Worm (Caenorhabditis elegans): ENCODE results near the gene ztf-16.

Gene ztf-16

DNA sequence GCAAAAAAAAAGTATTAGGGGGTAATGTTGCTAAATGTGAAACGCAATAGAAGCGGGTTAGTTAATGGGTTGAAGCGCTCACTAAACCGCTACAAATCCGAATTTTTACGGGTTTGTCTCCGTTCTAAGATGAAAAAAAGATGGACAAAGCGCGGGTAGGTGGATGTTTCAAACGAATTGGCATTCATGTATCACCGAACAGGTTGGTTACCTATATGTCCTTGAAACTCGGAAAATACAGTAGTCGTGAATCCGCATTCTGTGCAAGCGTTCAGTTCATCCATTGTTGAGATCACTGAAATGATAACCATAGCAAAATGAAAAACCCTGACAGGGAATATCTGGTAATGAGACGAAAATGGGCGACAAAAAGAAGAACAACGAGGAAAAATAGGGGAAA lies at the start of gene ztf-16:
ztf-16 (minus strand) TSS at position 299 of the 400 bp plus-strand sequence.
- TF ChIP-seq lsy-2 (tag; optimal IDR thresholded peaks at IDR 0.05): no peak
- peak; percentile 68 for TF ChIP-seq nhr-85 (tag)
- peak; percentile 18 for TF ChIP-seq mep-1 (tag; optimal IDR thresholded peaks at IDR 0.05)
- peak; percentile 9 for TF ChIP-seq blmp-1 (tag; optimal IDR thresholded peaks at IDR 0.05)
- no peak for TF ChIP-seq unc-98 (GFP tag; IDR thresholded peaks at IDR 0.05)

DNA sequence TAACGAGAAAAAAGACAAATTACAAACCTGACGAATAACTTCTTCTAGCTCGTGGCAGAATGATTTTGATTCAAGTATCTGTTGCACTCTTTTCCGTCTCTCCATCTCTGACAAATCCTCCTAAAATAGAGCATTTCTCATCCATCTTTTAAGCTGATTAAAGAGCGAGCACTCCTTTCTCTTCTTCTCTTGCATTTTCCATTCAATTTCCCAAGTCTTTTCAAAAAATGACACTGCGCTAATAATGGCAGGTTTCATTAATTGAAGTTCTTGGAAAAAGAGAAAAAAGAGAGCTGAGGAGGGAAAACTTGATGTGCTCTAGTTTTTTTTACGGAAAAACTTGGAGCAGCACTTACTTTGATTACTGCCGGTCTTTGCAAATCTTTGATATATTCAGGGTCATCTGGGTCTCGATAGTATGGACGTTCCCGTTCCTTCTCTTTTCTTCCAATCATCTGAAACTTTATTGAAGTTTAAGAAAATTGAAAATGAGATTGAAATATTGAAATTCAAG lies 48.3 kb upstream of the ztf-16 start, which contains the start of gene add-1:
add-1 (minus strand) TSS at position 464 of the 514 bp plus-strand sequence.
- TF ChIP-seq zip-4 (GFP tag; optimal IDR thresholded peaks at IDR 0.05) (no peak), fkh-4 (tag; optimal IDR thresholded peaks at IDR 0.05; ENCODE audit: borderline replicate concordance) (no peak), nhr-47 (tag; optimal IDR thresholded peaks at IDR 0.05) (peak; percentile 48), mep-1 (tag; optimal IDR thresholded peaks at IDR 0.05) (no peak), ceh-8 (GFP tag; optimal IDR thresholded peaks at IDR 0.05) (peak; percentile 33), fos-1 (tag; optimal IDR thresholded peaks at IDR 0.05) (peak; percentile 24), nhr-20 (tag; optimal IDR thresholded peaks at IDR 0.05) (no peak), dsc-1 (tag; optimal IDR thresholded peaks at IDR 0.05) (peak; percentile 73), nhr-71 (tag; optimal IDR thresholded peaks at IDR 0.05) (peak; percentile 41), lin-13 (GFP tag; optimal IDR thresholded peaks at IDR 0.05) (no peak), fkh-8 (tag; optimal IDR thresholded peaks at IDR 0.05) (peak; percentile 5), lin-14 (GFP tag; optimal IDR thresholded peaks at IDR 0.05) (peak; percentile 70), ceh-82 (tag; optimal IDR thresholded peaks at IDR 0.05) (peak in 1 of 3 experiments; percentile 6), unc-86 (tag; optimal IDR thresholded peaks at IDR 0.05) (peak; percentile 62)

DNA sequence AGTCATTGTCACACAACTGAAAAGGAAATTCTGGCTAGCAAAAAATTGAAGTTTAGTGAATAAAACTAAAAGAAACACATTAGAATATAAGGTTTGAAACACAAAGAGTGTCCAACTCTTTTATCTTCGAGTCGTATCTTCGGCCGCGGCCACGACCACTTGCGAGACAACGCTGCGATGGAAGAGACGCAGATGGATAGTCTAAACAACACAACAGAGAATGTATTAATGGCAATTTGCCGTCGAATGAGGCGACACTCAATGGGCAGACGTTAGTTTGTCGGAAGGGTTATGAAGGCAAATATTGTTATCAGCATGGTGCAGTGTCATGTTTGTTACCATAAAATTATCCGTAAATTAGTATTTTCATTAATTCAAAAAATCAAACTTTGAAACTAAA lies 41.7 kb upstream of the ztf-16 start, which contains the start of gene F39C12.1:
F39C12.1 (minus strand) TSS at position 136 of the 400 bp plus-strand sequence.
- TF ChIP-seq snu-23 (GFP tag; optimal IDR thresholded peaks at IDR 0.05): peak; percentile 60
- no peak for TF ChIP-seq ztf-11 (tag; optimal IDR thresholded peaks at IDR 0.05)
- peak; percentile 79 for TF ChIP-seq rnt-1 (tag; optimal IDR thresholded peaks at IDR 0.05)
- peak; percentile 46 for TF ChIP-seq lir-3 (tag; optimal IDR thresholded peaks at IDR 0.05; ENCODE audit: poor library complexity)
- no peak for TF ChIP-seq snpc-4 (tag; optimal IDR thresholded peaks at IDR 0.05)
- no peak for TF ChIP-seq egl-27 (tag; optimal IDR thresholded peaks at IDR 0.05)
- TF ChIP-seq nhr-84 (tag; optimal IDR thresholded peaks at IDR 0.05): no peak
- peak; percentile 94 for TF ChIP-seq pag-3 (tag; optimal IDR thresholded peaks at IDR 0.05; ENCODE audit: borderline replicate concordance, insufficient read depth)
- TF ChIP-seq pqm-1 (tag; optimal IDR thresholded peaks at IDR 0.05): no peak
- TF ChIP-seq aly-2 (tag; optimal IDR thresholded peaks at IDR 0.05): no peak
- peak; percentile 27 for TF ChIP-seq nhr-85 (tag)
- TF ChIP-seq ceh-90 (tag; optimal IDR thresholded peaks at IDR 0.05): peak; percentile 33
- TF ChIP-seq aha-1 (tag; optimal IDR thresholded peaks at IDR 0.05): no peak
- TF ChIP-seq elt-2 (tag; optimal IDR thresholded peaks at IDR 0.05): peak; percentile 55
- no peak for TF ChIP-seq hlh-17 (GFP tag; optimal IDR thresholded peaks at IDR 0.05; ENCODE audit: borderline replicate concordance)
- no peak for TF ChIP-seq lin-39 (tag; optimal IDR thresholded peaks at IDR 0.05)
- TF ChIP-seq mab-9 (GFP tag; IDR thresholded peaks at IDR 0.05): no peak
- TF ChIP-seq ceh-63 (GFP tag; optimal IDR thresholded peaks at IDR 0.05): no peak
- no peak for TF ChIP-seq irx-1 (tag; optimal IDR thresholded peaks at IDR 0.05)
- no peak for TF ChIP-seq ces-1 (GFP tag; optimal IDR thresholded peaks at IDR 0.05)
- no peak for TF ChIP-seq egl-13 (tag; optimal IDR thresholded peaks at IDR 0.05)
- no peak for TF ChIP-seq mep-1 (tag; optimal IDR thresholded peaks at IDR 0.05)
- TF ChIP-seq nhr-12 (tag; optimal IDR thresholded peaks at IDR 0.05): no peak
- TF ChIP-seq sptf-1 (tag; optimal IDR thresholded peaks at IDR 0.05): no peak
- TF ChIP-seq Y116A8C.19 (tag; optimal IDR thresholded peaks at IDR 0.05; ENCODE audit: borderline replicate concordance): no peak
- TF ChIP-seq ets-5 (GFP tag; IDR thresholded peaks at IDR 0.05): no peak
- TF ChIP-seq lin-14 (GFP tag; optimal IDR thresholded peaks at IDR 0.05): peak; percentile 84
- no peak for TF ChIP-seq lin-13 (GFP tag; optimal IDR thresholded peaks at IDR 0.05)
- no peak for TF ChIP-seq unc-86 (tag; optimal IDR thresholded peaks at IDR 0.05)
- TF ChIP-seq lin-35 (GFP tag; optimal IDR thresholded peaks at IDR 0.05): peak in 1 of 2 experiments; percentile 52
- TF ChIP-seq nhr-47 (tag; optimal IDR thresholded peaks at IDR 0.05): no peak
- no peak for TF ChIP-seq unc-130 (tag; optimal IDR thresholded peaks at IDR 0.05)
- peak; percentile 31 for TF ChIP-seq xbp-1 (tag; optimal IDR thresholded peaks at IDR 0.05)
- TF ChIP-seq unc-62 (GFP tag; optimal IDR thresholded peaks at IDR 0.05): no peak
- TF ChIP-seq isw-1 (GFP tag; IDR thresholded peaks at IDR 0.05): no peak
- no peak for TF ChIP-seq jun-1 (tag; optimal IDR thresholded peaks at IDR 0.05)

Data from whole organism, L1 larva.